Fruit fly (Drosophila melanogaster) S2 (cell line): ENCODE measurements around the gene CG6656.

Source experiments
- CG8478 ChIP-seq: fragments of >200 bp; optimal IDR thresholded peaks from 2 replicates; lab custom pipeline; 2018
- CTCF ChIP-seq, 2 experiments: fragments of >200 bp; optimal IDR thresholded peaks; 2 replicates each; lab custom pipeline; 2018

- TF ChIP-seq CG8478 (lab: Kevin White, UChicago) (no peak), CTCF (optimal IDR thresholded peaks at IDR 0.05; lab: Kevin White, UChicago) (no peak)
These were observed 38.5 kb upstream of the CG6656 start for dm6 chr3R:21836614-21837013.
